Fruit fly (Drosophila melanogaster): Measurements from ENCODE around the gene Trmt61.

Gene Trmt61

dm6 chr3R:26041417-26042101 lies 17.7 kb upstream of the Trmt61 start, which contains the start of gene gro (continued):
- TF ChIP-seq CG18011 (GFP tag; optimal IDR thresholded peaks at IDR 0.05) (peak; percentile 43), tna (GFP tag; IDR thresholded peaks at IDR 0.05; ENCODE audit: partially characterized antibody) (peak; percentile 77), CG13424 (tag; optimal IDR thresholded peaks at IDR 0.05) (peak; percentile 65), Sox100B (GFP tag; optimal IDR thresholded peaks at IDR 0.05) (peak; percentile 47), CG8089 (GFP tag; optimal IDR thresholded peaks at IDR 0.05) (peak; percentile 21), eve (GFP tag; optimal IDR thresholded peaks at IDR 0.05) (no peak), Ets65A (GFP tag) (peak; percentile 97), Hey (tag; optimal IDR thresholded peaks at IDR 0.05) (peak; percentile 39), CG14050 (GFP tag; IDR thresholded peaks at IDR 0.05) (0 out of 3 replicates have a peak, but pooled peaks have one; percentile 11), ATbp (GFP tag; optimal IDR thresholded peaks at IDR 0.05) (no peak), nau (GFP tag; optimal IDR thresholded peaks at IDR 0.05) (no peak), pita (GFP tag; optimal IDR thresholded peaks at IDR 0.05) (no peak), Bdp1 (GFP tag; optimal IDR thresholded peaks at IDR 0.05) (peak; percentile 66), dan (GFP tag; IDR thresholded peaks at IDR 0.05) (no peak), CG2202 (tag; optimal IDR thresholded peaks at IDR 0.05) (peak; percentile 54), CG8388 (GFP tag; optimal IDR thresholded peaks at IDR 0.05) (peak; percentile 61), CG2875 (GFP tag; optimal IDR thresholded peaks at IDR 0.05) (peak; percentile 6), fru (optimal IDR thresholded peaks at IDR 0.05) (peak; percentile 7), CG4820 (GFP tag; optimal IDR thresholded peaks at IDR 0.05) (peak; percentile 47), CG9817 (tag; optimal IDR thresholded peaks at IDR 0.05) (peak; percentile 75), zen2 (GFP tag; IDR thresholded peaks at IDR 0.05; ENCODE audit: partially characterized antibody) (peak; percentile 26; the same call in 1 of the 3 replicates), luna (GFP tag; optimal IDR thresholded peaks at IDR 0.05) (peak; percentile 64), Hr3 (GFP tag; optimal IDR thresholded peaks at IDR 0.05) (peak; percentile 68), CG11085 (GFP tag; IDR thresholded peaks at IDR 0.05) (peak; percentile 60; the same call in 1 of the 2 replicates), eyg (GFP tag; optimal IDR thresholded peaks at IDR 0.05) (no peak), Mes4 (GFP tag; optimal IDR thresholded peaks at IDR 0.05) (peak; percentile 50), CG13894 (tag; optimal IDR thresholded peaks at IDR 0.05) (peak; percentile 72), CG30431 (GFP tag; optimal IDR thresholded peaks at IDR 0.05) (peak; percentile 54), CG17612 (GFP tag; IDR thresholded peaks at IDR 0.05) (no peak), CG8944 (GFP tag; optimal IDR thresholded peaks at IDR 0.05) (peak; percentile 70), repo (GFP tag; optimal IDR thresholded peaks at IDR 0.05) (peak; percentile 48), az2 (GFP tag; optimal IDR thresholded peaks at IDR 0.05) (peak; percentile 43), NFAT (GFP tag; IDR thresholded peaks at IDR 0.05) (peak; percentile 82), CG1603 (tag; optimal IDR thresholded peaks at IDR 0.05) (peak; percentile 87), Dip2 (GFP tag; IDR thresholded peaks at IDR 0.05) (no peak), B-H1 (GFP tag; IDR thresholded peaks at IDR 0.05) (peak; percentile 37; the same call in 2 of the 3 replicates), CG9437 (GFP tag; optimal IDR thresholded peaks at IDR 0.05) (peak; percentile 85), peb (GFP tag; IDR thresholded peaks at IDR 0.05) (0 out of 2 replicates have a peak, but pooled peaks have one; percentile 27), nom (GFP tag; optimal IDR thresholded peaks at IDR 0.05) (no peak), danr (GFP tag; IDR thresholded peaks at IDR 0.05) (no peak), BEAF-32 (GFP tag; optimal IDR thresholded peaks at IDR 0.05) (peak; percentile 74), CG1529 (GFP tag; optimal IDR thresholded peaks at IDR 0.05) (peak; percentile 22), Jarid2 (GFP tag; optimal IDR thresholded peaks at IDR 0.05) (peak; percentile 35), CG4424 (GFP tag; optimal IDR thresholded peaks at IDR 0.05) (peak; percentile 56), hbn (GFP tag; IDR thresholded peaks at IDR 0.05; ENCODE audit: partially characterized antibody) (peak; percentile 58; the same call in 1 of the 2 replicates), chn (GFP tag; optimal IDR thresholded peaks at IDR 0.05) (peak; percentile 78), Aef1 (GFP tag; IDR thresholded peaks at IDR 0.05) (peak; percentile 61), Dek (tag; optimal IDR thresholded peaks at IDR 0.05) (peak; percentile 47), CG15011 (GFP tag; optimal IDR thresholded peaks at IDR 0.05) (no peak)
